Worm (Caenorhabditis elegans) whole organism, L4 larva: ENCODE measurements around the gene Y67D8B.5.

Experiments used
- F26F4.8 ChIP-seq: fragments of 200-800 bp; sonication (Bioruptor generic); conservative IDR thresholded peaks from 2 replicates; pipeline ENCODE4 v1.3.6; 2022; ENCODE audit warnings: missing genetic modification characterization, missing compliant biosample characterization
- F37D6.2 ChIP-seq: sonication (generic microtip); optimal IDR thresholded peaks from 2 replicates; lab custom pipeline; 2016; ENCODE audit warnings: mild to moderate bottlenecking, missing genetic modification characterization, missing compliant biosample characterization
- F44E2.7 ChIP-seq: fragments of 200-800 bp; sonication (Bioruptor generic); IDR thresholded peaks from 2 replicates; pipeline ENCODE4 v2.1.2; 2022; ENCODE audit warnings: missing genetic modification characterization, missing compliant biosample characterization
- Y48G9A.11 ChIP-seq: fragments of 200-800 bp; sonication (Bioruptor generic); IDR thresholded peaks from 2 replicates; pipeline ENCODE4 v1.3.6; 2022; ENCODE audit warnings: missing genetic modification reagents, missing genetic modification characterization, missing compliant biosample characterization
- ZK337.2 ChIP-seq: fragments of 200-800 bp; sonication (Bioruptor generic); IDR thresholded peaks from 2 replicates; pipeline ENCODE4 v1.3.6; 2022; ENCODE audit warnings: missing genetic modification reagents, missing genetic modification characterization, missing compliant biosample characterization
- aha-1 ChIP-seq: fragments of 150-350 bp; peaks from one replicate; lab custom pipeline; 2014; ENCODE audit warnings: missing biosample characterization, missing genetic modification characterization
- aly-2 ChIP-seq: sonication (generic microtip); optimal IDR thresholded peaks from 2 replicates; lab custom pipeline; 2018; ENCODE audit warnings: missing biosample characterization, missing genetic modification characterization
- ceh-20 ChIP-seq: fragments of 200-800 bp; sonication (Bioruptor generic); IDR thresholded peaks from 2 replicates; pipeline ENCODE4 v1.3.6; 2022; ENCODE audit warnings: missing genetic modification reagents, missing genetic modification characterization, missing compliant biosample characterization
- ceh-28 ChIP-seq: fragments of 150-350 bp; optimal IDR thresholded peaks from 2 replicates; lab custom pipeline; 2014; ENCODE audit warnings: missing biosample characterization, missing genetic modification reagents, missing genetic modification characterization
- ceh-82 ChIP-seq: sonication (generic microtip); optimal IDR thresholded peaks from 2 replicates; lab custom pipeline; 2017; ENCODE audit warnings: missing biosample characterization, missing genetic modification characterization
- ctbp-1 ChIP-seq: fragments of 200-800 bp; sonication (Bioruptor generic); IDR thresholded peaks from 2 replicates; pipeline ENCODE4 v1.3.6; 2022; ENCODE audit warnings: missing genetic modification reagents, missing genetic modification characterization, missing compliant biosample characterization
- daf-16 ChIP-seq, 3 experiments: sonication (generic microtip); optimal IDR thresholded peaks; 2 replicates each; lab custom pipeline; 2016 to 2017; ENCODE audit warnings: missing genetic modification characterization in 3 of 3, missing genetic modification reagents in 3 of 3, mild to moderate bottlenecking in 2 of 3, missing compliant biosample characterization in 2 of 3, missing biosample characterization in 1 of 3, moderate library complexity in 1 of 3
- dmd-6 ChIP-seq: fragments of 200-800 bp; sonication (Bioruptor generic); IDR thresholded peaks from 2 replicates; pipeline ENCODE4 v1.3.6; 2022; ENCODE audit warnings: missing genetic modification reagents, missing genetic modification characterization, missing compliant biosample characterization
- dpl-1 ChIP-seq: fragments of 150-350 bp; optimal IDR thresholded peaks from 2 replicates; lab custom pipeline; 2014; ENCODE audit warnings: missing biosample characterization, missing genetic modification reagents, missing genetic modification characterization
- duxl-1 ChIP-seq: sonication (generic microtip); optimal IDR thresholded peaks from 2 replicates; lab custom pipeline; 2016; ENCODE audit warnings: mild to moderate bottlenecking, missing genetic modification characterization, moderate library complexity, missing compliant biosample characterization; ENCODE audit not compliant: poor library complexity
- egl-43 ChIP-seq: fragments of 200-800 bp; sonication (Bioruptor generic); IDR thresholded peaks from 2 replicates; pipeline ENCODE4 v1.3.6; 2022; ENCODE audit warnings: missing genetic modification reagents, missing genetic modification characterization, missing compliant biosample characterization
- gei-8 ChIP-seq: fragments of 200-800 bp; sonication (Bioruptor generic); optimal IDR thresholded peaks from 2 replicates; lab custom pipeline; 2018; ENCODE audit warnings: mild to moderate bottlenecking, missing genetic modification characterization, missing compliant biosample characterization
- hif-1 ChIP-seq, 2 experiments: sonication (generic microtip); optimal IDR thresholded peaks; 2 replicates each; lab custom pipeline; 2016 to 2017; ENCODE audit warnings: missing compliant biosample characterization in 2 of 2, missing genetic modification characterization in 2 of 2, missing genetic modification reagents in 2 of 2, missing genotype in 2 of 2, mild to moderate bottlenecking in 1 of 2
- hlh-30 ChIP-seq: sonication (generic microtip); optimal IDR thresholded peaks from 2 replicates; lab custom pipeline; 2017; ENCODE audit warnings: antibody characterized with exemption, mild to moderate bottlenecking, missing genetic modification characterization, missing compliant biosample characterization; ENCODE audit not compliant: insufficient read depth
- hmg-1.1 ChIP-seq: fragments of 200-800 bp; sonication (Bioruptor generic); IDR thresholded peaks from 2 replicates; pipeline ENCODE4 v1.3.6; 2022; ENCODE audit warnings: missing genetic modification reagents, missing genetic modification characterization, missing compliant biosample characterization
- lim-7 ChIP-seq: fragments of 200-800 bp; sonication (Bioruptor generic); IDR thresholded peaks from 2 replicates; pipeline ENCODE4 v1.3.6; 2022; ENCODE audit warnings: missing genetic modification characterization, missing compliant biosample characterization
- lin-1 ChIP-seq: fragments of 200-800 bp; sonication (Bioruptor generic); IDR thresholded peaks from 2 replicates; pipeline ENCODE4 v1.3.6; 2022; ENCODE audit warnings: missing genetic modification reagents, missing genetic modification characterization, missing compliant biosample characterization
- lin-38 ChIP-seq: fragments of 200-800 bp; sonication (Bioruptor generic); IDR thresholded peaks from 2 replicates; pipeline ENCODE4 v1.3.6; 2022; ENCODE audit warnings: missing genetic modification reagents, missing genetic modification characterization, missing compliant biosample characterization
- lin-39 ChIP-seq: fragments of 150-350 bp; optimal IDR thresholded peaks from 2 replicates; lab custom pipeline; 2014; ENCODE audit warnings: missing biosample characterization, missing genetic modification reagents, missing genetic modification characterization
- mdl-1 ChIP-seq, 2 experiments: fragments of 150-350 bp in 1 of 2; sonication (generic microtip) in 1 of 2; optimal IDR thresholded peaks; 2 replicates each; lab custom pipeline; 2014 to 2017; ENCODE audit warnings: missing biosample characterization in 2 of 2, missing genetic modification characterization in 2 of 2
- mep-1 ChIP-seq: fragments of 150-350 bp; sonication (generic microtip); optimal IDR thresholded peaks from 3 replicates; lab custom pipeline; 2014; ENCODE audit warnings: missing biosample characterization, missing genetic modification characterization
- mes-2 ChIP-seq: sonication (generic microtip); optimal IDR thresholded peaks from 2 replicates; lab custom pipeline; 2016; ENCODE audit warnings: missing genotype, mild to moderate bottlenecking, missing genetic modification characterization, missing compliant biosample characterization; ENCODE audit not compliant: poor library complexity, severe bottlenecking
- nhr-111 ChIP-seq: fragments of 200-800 bp; sonication (Bioruptor generic); optimal IDR thresholded peaks from 2 replicates; lab custom pipeline; 2018; ENCODE audit warnings: mild to moderate bottlenecking, missing genetic modification characterization, missing compliant biosample characterization
- nhr-25 ChIP-seq: sonication (generic microtip); optimal IDR thresholded peaks from 2 replicates; lab custom pipeline; 2017; ENCODE audit warnings: missing genetic modification characterization, mild to moderate bottlenecking, missing compliant biosample characterization, antibody characterized with exemption, moderate library complexity, borderline replicate concordance; ENCODE audit not compliant: insufficient read depth
- nhr-28 ChIP-seq: fragments of 150-350 bp; optimal IDR thresholded peaks from 2 replicates; lab custom pipeline; 2014; ENCODE audit warnings: missing biosample characterization, missing genetic modification characterization
- nhr-6 ChIP-seq: fragments of 150-350 bp; optimal IDR thresholded peaks from 2 replicates; lab custom pipeline; 2014; ENCODE audit warnings: missing biosample characterization, missing genetic modification characterization
- nhr-77 ChIP-seq: fragments of 150-350 bp; optimal IDR thresholded peaks from 2 replicates; lab custom pipeline; 2014; ENCODE audit warnings: missing biosample characterization, missing genetic modification characterization
- pha-4 ChIP-seq, 2 experiments: fragments of 150-350 bp in 1 of 2; fragments of 200-800 bp in 1 of 2; sonication (Bioruptor generic) in 1 of 2; IDR thresholded peaks in 1 of 2; optimal IDR thresholded peaks in 1 of 2; 2 replicates each; pipeline versions ENCODE4 v1.3.6 to Lab custom; 2014 to 2022; ENCODE audit warnings: missing genetic modification characterization in 2 of 2, missing genetic modification reagents in 2 of 2, missing biosample characterization in 1 of 2, missing compliant biosample characterization in 1 of 2
- sdz-12 ChIP-seq: fragments of 200-800 bp; sonication (Bioruptor generic); optimal IDR thresholded peaks from 2 replicates; lab custom pipeline; 2018; ENCODE audit warnings: mild to moderate bottlenecking, missing genetic modification characterization, missing compliant biosample characterization
- set-16 ChIP-seq: fragments of 200-800 bp; sonication (Bioruptor generic); IDR thresholded peaks from 2 replicates; pipeline ENCODE4 v1.3.6; 2022; ENCODE audit warnings: missing genetic modification reagents, missing genetic modification characterization, missing compliant biosample characterization
- spr-1 ChIP-seq: sonication (generic microtip); optimal IDR thresholded peaks from 2 replicates; lab custom pipeline; 2016; ENCODE audit warnings: mild to moderate bottlenecking, missing genetic modification characterization, missing compliant biosample characterization
- unc-62 ChIP-seq, 3 experiments: fragments of 150-350 bp in 1 of 3; sonication (generic microtip); optimal IDR thresholded peaks in 2 of 3; peaks in 1 of 3; 1 replicate in 1 of 3; 2 replicates in 2 of 3; lab custom pipeline; 2014 to 2017; ENCODE audit warnings: missing biosample characterization in 3 of 3, missing genetic modification characterization in 3 of 3, missing genetic modification reagents in 3 of 3, missing genotype in 1 of 3
- vab-7 ChIP-seq: fragments of 200-800 bp; sonication (Bioruptor generic); IDR thresholded peaks from 2 replicates; pipeline ENCODE4 v1.3.6; 2022; ENCODE audit warnings: missing genetic modification reagents, missing genetic modification characterization, missing compliant biosample characterization
- zfp-3 ChIP-seq: fragments of 200-800 bp; sonication (Bioruptor generic); conservative IDR thresholded peaks from 2 replicates; pipeline ENCODE4 v1.3.6; 2022; ENCODE audit warnings: missing genetic modification reagents, missing genetic modification characterization, missing compliant biosample characterization
- zip-2 ChIP-seq: fragments of 150-350 bp; optimal IDR thresholded peaks from 2 replicates; lab custom pipeline; 2014; ENCODE audit warnings: missing biosample characterization, missing genetic modification characterization

Gene Y67D8B.5

ce11 chrIV:3160785-3161184 lies 41.4 kb upstream of the Y67D8B.5 start (continued):
- peak; percentile 2 for TF ChIP-seq gei-8 (GFP tag; lab: Kevin White, UChicago)
- TF ChIP-seq hlh-30 (tag; lab: Kevin White, UChicago): peak; percentile 91
- peak in 1 of 2 experiments; percentile 98 for TF ChIP-seq unc-62 (GFP tag; optimal IDR thresholded peaks at IDR 0.05 in 1 of 2; lab: Kevin White, UChicago)
- TF ChIP-seq unc-62 (tag; optimal IDR thresholded peaks at IDR 0.05; lab: Kevin White, UChicago): no peak
- TF ChIP-seq nhr-28 (tag; lab: Kevin White, UChicago): peak; percentile 82
- TF ChIP-seq F37D6.2 (tag; lab: Kevin White, UChicago): peak; percentile 60
- peak; percentile 65 to 87 for TF ChIP-seq mdl-1 (tag; optimal IDR thresholded peaks at IDR 0.05; lab: Kevin White, UChicago)
- peak; percentile 88 for TF ChIP-seq mep-1 (tag; lab: Kevin White, UChicago)
- TF ChIP-seq spr-1: peak; percentile 60
- no peak for TF ChIP-seq Y48G9A.11 (GFP tag; lab: Robert Waterston, UW)
- TF ChIP-seq F44E2.7 (GFP tag; lab: Robert Waterston, UW): no peak
- TF ChIP-seq mes-2 (tag; lab: Kevin White, UChicago): peak; percentile 73
- TF ChIP-seq zip-2: peak; percentile 5
- no peak for TF ChIP-seq F26F4.8 (GFP tag; lab: Robert Waterston, UW)
- no peak for TF ChIP-seq lin-39 (tag; lab: Kevin White, UChicago)
- peak; percentile 46 for TF ChIP-seq nhr-77
- peak; percentile 57; the same call in 1 of the 2 replicates for TF ChIP-seq pha-4 (GFP tag; IDR thresholded peaks at IDR 0.05; lab: Robert Waterston, UW)
- TF ChIP-seq pha-4 (tag; optimal IDR thresholded peaks at IDR 0.05; lab: Kevin White, UChicago): peak; percentile 28
- TF ChIP-seq egl-43 (GFP tag; lab: Robert Waterston, UW): peak; percentile 77
- peak; percentile 56 for TF ChIP-seq ctbp-1 (GFP tag; lab: Robert Waterston, UW)
- TF ChIP-seq duxl-1 (tag; lab: Kevin White, UChicago): peak; percentile 67
- TF ChIP-seq nhr-25 (tag; lab: Kevin White, UChicago): peak; percentile 67
- peak; percentile 58 for TF ChIP-seq lin-38 (GFP tag; lab: Robert Waterston, UW)
- no peak for TF ChIP-seq zfp-3 (GFP tag; lab: Robert Waterston, UW)
- TF ChIP-seq nhr-111 (GFP tag; lab: Kevin White, UChicago): no peak
- peak; percentile 42; the same call in 1 of the 2 replicates for TF ChIP-seq set-16
- no peak for TF ChIP-seq sdz-12 (GFP tag; lab: Kevin White, UChicago)
- peak; percentile 89 for TF ChIP-seq dmd-6 (GFP tag; lab: Robert Waterston, UW)
- no peak for TF ChIP-seq lim-7 (GFP tag; lab: Robert Waterston, UW)
- TF ChIP-seq dpl-1 (GFP tag; lab: Kevin White, UChicago): peak; percentile 48
- TF ChIP-seq ZK337.2 (GFP tag; lab: Robert Waterston, UW): no peak
- 0 out of 2 replicates have a peak, but pooled peaks have one; percentile 56 for TF ChIP-seq lin-1 (GFP tag; lab: Robert Waterston, UW)
- peak; percentile 91 for TF ChIP-seq ceh-28 (tag; lab: Kevin White, UChicago)
- TF ChIP-seq aha-1 (tag; lab: Kevin White, UChicago): peak; percentile 91
- TF ChIP-seq, all 104 proteins: peak for 48

- TF ChIP-seq nhr-6 (tag; lab: Kevin White, UChicago) (peak; percentile 10), vab-7 (GFP tag; lab: Robert Waterston, UW) (no peak), hif-1 (tag; optimal IDR thresholded peaks at IDR 0.05; lab: Kevin White, UChicago) (peak in 1 of 2 experiments; percentile 3), daf-16 (GFP tag; optimal IDR thresholded peaks at IDR 0.05; lab: Kevin White, UChicago) (peak in 1 of 2 experiments; percentile 12), daf-16 (tag; optimal IDR thresholded peaks at IDR 0.05; lab: Kevin White, UChicago) (no peak), hmg-1.1 (GFP tag; lab: Robert Waterston, UW) (peak; percentile 56), aha-1 (tag; lab: Kevin White, UChicago) (peak; percentile 71), ceh-82 (tag; lab: Kevin White, UChicago) (no peak), aly-2 (tag; lab: Kevin White, UChicago) (no peak), ctbp-1 (GFP tag; lab: Robert Waterston, UW) (peak; percentile 66), ceh-20 (GFP tag; lab: Robert Waterston, UW) (peak; percentile 52; the same call in 1 of the 2 replicates), set-16 (peak; percentile 81), gei-8 (GFP tag; lab: Kevin White, UChicago) (no peak), unc-62 (GFP tag; optimal IDR thresholded peaks at IDR 0.05 in 1 of 2; lab: Kevin White, UChicago) (peak in 1 of 2 experiments; percentile 87), unc-62 (tag; optimal IDR thresholded peaks at IDR 0.05; lab: Kevin White, UChicago) (no peak), lin-1 (GFP tag; lab: Robert Waterston, UW) (no peak), mdl-1 (tag; optimal IDR thresholded peaks at IDR 0.05; lab: Kevin White, UChicago) (peak in 1 of 2 experiments; percentile 10), egl-43 (GFP tag; lab: Robert Waterston, UW) (peak; percentile 53; the same call in 1 of the 2 replicates)
Observed at ce11 chrIV:3163562-3163961, 38.6 kb upstream of the Y67D8B.5 start.
